Fruit fly (Drosophila melanogaster): ENCODE data around the gene CG12947.

DNA sequence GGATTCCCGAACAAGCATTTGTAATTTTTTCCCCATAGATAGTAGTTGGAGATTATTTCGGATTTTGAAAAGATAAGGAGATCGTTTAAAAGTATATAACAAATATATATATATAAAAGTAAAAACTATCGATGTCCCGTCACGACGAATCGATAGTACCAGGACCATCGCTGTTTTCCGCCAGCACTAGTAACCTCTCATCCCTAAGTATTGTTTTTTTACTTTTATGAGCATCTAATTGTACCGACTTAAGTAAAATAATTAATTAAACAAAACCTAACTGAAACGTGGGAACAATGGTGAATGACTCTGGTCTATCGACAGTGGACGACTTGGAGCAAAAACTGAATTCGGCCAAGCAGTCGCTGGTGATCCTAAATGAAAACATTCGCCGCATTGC lies 39.2 kb upstream of the CG12947 start, which contains the start of gene Pnn:
- TF ChIP-seq tj (GFP tag; optimal IDR thresholded peaks at IDR 0.05) (no peak), pad (GFP tag; optimal IDR thresholded peaks at IDR 0.05) (no peak), Hr96 (GFP tag; optimal IDR thresholded peaks at IDR 0.05) (no peak), CG5204 (GFP tag; optimal IDR thresholded peaks at IDR 0.05) (no peak), kay (GFP tag; ENCODE audit: borderline replicate concordance) (peak; percentile 58), CG11617 (GFP tag; optimal IDR thresholded peaks at IDR 0.05) (peak; percentile 10), CG14711 (tag; optimal IDR thresholded peaks at IDR 0.05) (no peak), cic (GFP tag; optimal IDR thresholded peaks at IDR 0.05) (no peak), bab1 (GFP tag; optimal IDR thresholded peaks at IDR 0.05) (no peak), CG1620 (GFP tag; optimal IDR thresholded peaks at IDR 0.05) (no peak), CG12768 (GFP tag; optimal IDR thresholded peaks at IDR 0.05) (no peak), cnc (optimal IDR thresholded peaks at IDR 0.05) (no peak)

All from whole organism, adult.